Fruit fly (Drosophila melanogaster) whole organism, embryonic: ENCODE data around the gene CG6724.

ENCODE experiments used
- CG13287 ChIP-seq: fragments of 200-800 bp; sonication (Bioruptor generic); IDR thresholded peaks from 2 replicates; pipeline ENCODE4 v1.3.6; 2022; ENCODE audit warnings: missing biosample characterization, missing genetic modification characterization; ENCODE audit not compliant: partially characterized antibody
- CG4854 ChIP-seq: fragments of 200-800 bp; sonication (Bioruptor generic); optimal IDR thresholded peaks from 2 replicates; lab custom pipeline; 2016; ENCODE audit warnings: missing biosample characterization, missing genetic modification characterization, inconsistent platforms
- NC2α ChIP-seq: fragments of 200-800 bp; sonication (Bioruptor generic); optimal IDR thresholded peaks from 2 replicates; lab custom pipeline; 2016; ENCODE audit warnings: missing biosample characterization, missing genetic modification characterization
- ind ChIP-seq: fragments of 200-800 bp; sonication (Bioruptor generic); optimal IDR thresholded peaks from 3 replicates; lab custom pipeline; 2016; ENCODE audit warnings: missing biosample characterization, missing genetic modification characterization
- slbo ChIP-seq: fragments of 200-800 bp; sonication (Bioruptor generic); IDR thresholded peaks from 2 replicates; pipeline ENCODE4 v1.3.6; 2022; ENCODE audit warnings: missing biosample characterization, missing genetic modification characterization

dm6 chr2L:10721535-10721934 is 48.2 kb downstream of the CG6724 start:
- TF ChIP-seq NC2α (GFP tag; lab: Kevin White, UChicago), result no peak
- TF ChIP-seq CG13287 (GFP tag; lab: Robert Waterston, UW), result no peak
- no peak for TF ChIP-seq ind (GFP tag; lab: Kevin White, UChicago)
- TF ChIP-seq CG4854, result no peak
- TF ChIP-seq slbo (GFP tag; lab: Robert Waterston, UW), result no peak
